Worm (Caenorhabditis elegans): ENCODE results near the gene grd-3.

Gene grd-3

DNA sequence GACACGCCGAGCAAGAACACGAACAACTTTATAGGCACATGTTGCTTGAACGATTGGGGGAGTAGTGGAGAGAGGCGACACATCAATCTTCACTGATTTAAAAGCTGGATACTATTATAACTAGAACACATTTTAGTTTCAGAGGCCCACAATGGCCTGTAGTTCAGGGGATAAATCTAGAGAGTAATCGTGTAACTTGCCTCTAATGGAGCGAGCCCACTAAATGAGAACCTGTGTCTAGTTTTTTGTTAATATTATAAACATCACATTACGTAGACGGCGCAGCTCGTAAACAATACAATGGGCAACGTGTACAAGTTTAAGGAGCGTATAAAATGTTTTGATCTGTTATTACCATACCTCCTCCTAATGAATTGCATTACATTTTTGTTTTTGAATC lies 5.2 kb downstream of the grd-3 start, which contains the start of gene F58E2.5:
F58E2.5 (plus strand) TSS at position 301 of the 400 bp plus-strand sequence.
- TF ChIP-seq unc-120 (tag; optimal IDR thresholded peaks at IDR 0.05; ENCODE audit: poor library complexity, severe bottlenecking) (no peak), snpc-4 (tag; optimal IDR thresholded peaks at IDR 0.05) (no peak), lsy-2 (tag; optimal IDR thresholded peaks at IDR 0.05) (no peak), blmp-1 (tag; optimal IDR thresholded peaks at IDR 0.05) (no peak), lin-13 (tag; optimal IDR thresholded peaks at IDR 0.05) (no peak), flh-1 (GFP tag; optimal IDR thresholded peaks at IDR 0.05) (no peak), nhr-2 (tag; optimal IDR thresholded peaks at IDR 0.05) (no peak), ceh-43 (GFP tag; optimal IDR thresholded peaks at IDR 0.05) (no peak), M03D4.4 (tag; optimal IDR thresholded peaks at IDR 0.05) (no peak)

DNA sequence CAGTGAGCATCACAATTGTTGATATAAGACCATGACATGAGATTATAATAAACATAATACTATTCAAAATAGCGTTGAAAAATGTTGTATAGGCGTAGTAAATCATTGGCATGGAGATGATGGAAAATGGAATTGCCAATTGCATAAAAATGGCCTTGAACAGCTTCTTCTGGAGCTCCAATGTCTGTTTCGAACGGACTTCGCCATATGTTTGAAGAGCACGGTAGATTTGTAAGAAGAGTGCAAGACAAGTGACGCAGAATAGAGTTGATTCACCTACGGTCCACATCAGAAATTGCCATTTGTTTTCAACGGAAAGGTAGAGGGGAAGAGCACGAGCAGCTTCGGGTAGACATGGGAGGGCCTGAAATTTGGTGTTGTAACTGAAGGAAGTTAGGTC lies 7.9 kb downstream of the grd-3 start:
- TF ChIP-seq hlh-1 (tag; optimal IDR thresholded peaks at IDR 0.05) (no peak), ztf-11 (tag; optimal IDR thresholded peaks at IDR 0.05) (no peak), cnd-1 (tag; optimal IDR thresholded peaks at IDR 0.05) (no peak), lin-32 (GFP tag; optimal IDR thresholded peaks at IDR 0.05) (no peak), sptf-1 (tag; optimal IDR thresholded peaks at IDR 0.05) (no peak), ceh-83 (GFP tag; optimal IDR thresholded peaks at IDR 0.05) (no peak), mab-5 (tag; optimal IDR thresholded peaks at IDR 0.05) (no peak), nhr-12 (tag; optimal IDR thresholded peaks at IDR 0.05) (no peak), elt-3 (tag; optimal IDR thresholded peaks at IDR 0.05) (no peak), ces-1 (GFP tag; optimal IDR thresholded peaks at IDR 0.05) (no peak), ceh-43 (GFP tag; optimal IDR thresholded peaks at IDR 0.05) (no peak), ham-2 (GFP tag; optimal IDR thresholded peaks at IDR 0.05) (no peak), lsy-2 (tag; optimal IDR thresholded peaks at IDR 0.05) (no peak), unc-39 (tag; optimal IDR thresholded peaks at IDR 0.05) (no peak), blmp-1 (tag; optimal IDR thresholded peaks at IDR 0.05) (no peak)

DNA sequence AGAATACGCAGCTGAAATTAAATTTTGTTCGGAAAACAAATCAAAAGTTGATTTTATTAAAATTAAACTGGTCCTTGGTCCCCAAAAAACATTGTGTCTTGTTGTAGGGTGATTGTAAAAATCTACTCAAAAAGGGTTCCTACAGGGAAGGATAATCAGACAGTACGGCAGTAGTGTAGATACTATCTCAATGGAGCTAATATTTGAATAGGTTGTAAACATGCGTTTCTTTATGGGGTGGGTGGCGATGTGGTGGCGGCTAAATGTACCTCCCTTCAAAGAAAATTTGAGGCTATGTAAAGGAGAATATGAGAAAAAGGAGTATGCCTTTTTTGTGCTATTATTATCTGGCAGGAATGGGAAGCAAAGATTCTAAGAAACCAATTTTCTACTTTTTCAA lies 13.1 kb downstream of the grd-3 start:
- TF ChIP-seq pha-4 (tag; optimal IDR thresholded peaks at IDR 0.05) = no peak
- no peak for TF ChIP-seq ces-1 (GFP tag; optimal IDR thresholded peaks at IDR 0.05)
- TF ChIP-seq cnd-1 (tag; optimal IDR thresholded peaks at IDR 0.05) = no peak
- no peak for TF ChIP-seq snpc-4 (tag; optimal IDR thresholded peaks at IDR 0.05)
- TF ChIP-seq zip-8 (tag; optimal IDR thresholded peaks at IDR 0.05) = no peak
- no peak for TF ChIP-seq blmp-1 (tag; optimal IDR thresholded peaks at IDR 0.05)
- TF ChIP-seq nhr-237 (tag; optimal IDR thresholded peaks at IDR 0.05) = no peak
- TF ChIP-seq tbx-8 (GFP tag; optimal IDR thresholded peaks at IDR 0.05) = no peak
- no peak for TF ChIP-seq sptf-1 (tag; optimal IDR thresholded peaks at IDR 0.05)
- TF ChIP-seq M03D4.4 (tag; optimal IDR thresholded peaks at IDR 0.05) = no peak

DNA sequence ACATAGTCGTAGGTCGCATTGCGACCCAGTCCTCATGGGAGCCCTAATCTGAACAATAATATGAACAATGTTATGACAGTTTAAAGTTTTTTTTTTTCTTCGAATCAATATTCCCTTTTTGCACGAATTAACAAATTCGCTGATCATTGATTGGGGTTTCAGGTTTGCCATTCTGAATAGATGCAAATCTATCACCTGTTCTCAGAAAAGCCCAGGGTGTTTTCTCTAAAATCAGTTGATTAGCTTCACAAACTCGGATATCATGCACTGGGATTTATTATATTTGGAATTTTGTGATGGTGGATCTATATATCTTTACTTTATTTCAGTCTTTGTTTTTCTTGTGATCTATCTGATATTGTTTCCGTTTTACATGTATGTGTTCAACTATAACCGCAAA lies 13.9 kb downstream of the grd-3 start, which contains the start of gene srz-23:
srz-23 (plus strand) TSS at position 263 of the 400 bp plus-strand sequence.
- no peak for TF ChIP-seq nhr-12 (tag; optimal IDR thresholded peaks at IDR 0.05)

DNA sequence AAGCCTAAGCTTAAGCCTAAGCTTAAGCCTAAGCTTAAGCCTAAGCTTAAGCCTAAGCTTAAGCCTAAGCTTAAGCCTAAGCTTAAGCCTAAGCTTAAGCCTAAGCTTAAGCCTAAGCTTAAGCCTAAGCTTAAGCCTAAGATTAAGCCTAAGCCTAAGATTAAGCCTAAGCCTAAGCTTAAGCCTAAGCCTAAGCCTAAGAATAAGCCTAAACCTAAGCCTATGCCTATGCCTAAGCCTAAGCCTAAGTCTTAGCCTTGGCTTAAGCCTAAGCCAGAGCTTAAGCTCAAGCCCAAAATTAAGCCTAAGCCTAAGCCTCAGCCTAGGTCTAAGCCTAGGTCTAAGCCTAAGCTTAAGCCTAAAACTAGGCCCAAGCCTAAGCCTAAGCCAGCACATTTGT lies 16.0 kb downstream of the grd-3 start:
- peak; percentile 71 for TF ChIP-seq ham-2 (GFP tag; optimal IDR thresholded peaks at IDR 0.05)

DNA sequence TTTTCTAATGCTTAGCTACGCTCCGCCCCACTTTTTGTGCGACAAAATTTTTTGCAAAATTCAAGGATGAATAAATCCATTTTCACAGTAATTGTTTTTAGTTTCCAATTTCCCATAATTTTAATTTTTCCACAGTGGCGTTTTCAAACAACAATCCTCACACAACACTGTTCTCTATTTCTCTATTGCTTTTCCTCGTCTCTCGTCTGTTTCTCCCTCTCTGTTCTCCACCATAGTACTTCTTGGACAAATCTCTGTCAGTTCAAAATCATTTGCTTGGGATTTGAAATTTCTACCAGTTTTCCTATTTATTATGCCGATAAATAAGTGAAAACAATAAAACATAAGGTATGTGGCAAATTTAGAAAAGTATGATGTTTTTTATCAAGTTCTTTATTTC lies 23.8 kb downstream of the grd-3 start, which contains the start of gene F58E2.4:
F58E2.4 (plus strand) TSS at position 134 of the 400 bp plus-strand sequence.
- TF ChIP-seq ceh-43 (GFP tag; optimal IDR thresholded peaks at IDR 0.05) (no peak), nhr-2 (tag; optimal IDR thresholded peaks at IDR 0.05) (no peak), pha-4 (tag; optimal IDR thresholded peaks at IDR 0.05) (no peak), nhr-28 (tag; optimal IDR thresholded peaks at IDR 0.05) (no peak), flh-1 (GFP tag; optimal IDR thresholded peaks at IDR 0.05) (no peak), unc-120 (tag; optimal IDR thresholded peaks at IDR 0.05; ENCODE audit: poor library complexity, severe bottlenecking) (no peak), nhr-12 (tag; optimal IDR thresholded peaks at IDR 0.05) (no peak), snpc-4 (tag; optimal IDR thresholded peaks at IDR 0.05) (no peak), sptf-1 (tag; optimal IDR thresholded peaks at IDR 0.05) (no peak), unc-39 (tag; optimal IDR thresholded peaks at IDR 0.05) (no peak), zip-8 (tag; optimal IDR thresholded peaks at IDR 0.05) (no peak)

DNA sequence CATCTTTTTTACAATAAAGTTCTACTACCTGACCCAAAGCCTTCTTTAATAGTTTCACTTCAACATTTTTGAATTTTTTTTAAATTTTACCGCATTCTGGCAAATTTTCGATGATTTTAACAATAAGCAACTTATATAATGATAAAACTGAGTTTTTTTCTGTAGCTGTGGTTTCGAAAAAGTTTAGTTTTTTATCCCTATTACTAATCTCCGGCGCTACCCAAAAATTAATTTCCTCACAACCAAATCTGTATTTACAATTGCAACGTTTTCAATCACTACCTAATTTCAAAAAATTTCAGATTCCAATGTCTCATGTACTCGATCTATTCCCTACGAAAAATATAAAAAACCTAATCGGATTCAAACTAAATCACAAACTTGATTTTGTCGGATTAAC lies 27.7 kb downstream of the grd-3 start, which contains the start of gene F58E2.3:
F58E2.3 (plus strand) TSS at position 301 of the 400 bp plus-strand sequence.
- no peak for TF ChIP-seq elt-3 (tag; optimal IDR thresholded peaks at IDR 0.05)

All from whole organism, mixed stage, embryonic.